Worm (Caenorhabditis elegans) whole organism, young adult: ENCODE measurements around the gene W08E12.4.

ENCODE experiments used
- cebp-1 ChIP-seq, 2 experiments: fragments of 200-800 bp in 1 of 2; sonication (Bioruptor generic) in 1 of 2; sonication (generic microtip) in 1 of 2; IDR thresholded peaks in 1 of 2; optimal IDR thresholded peaks in 1 of 2; 2 replicates each; pipeline versions ENCODE4 v1.3.6 to Lab custom; 2017 to 2022; ENCODE audit warnings: missing compliant biosample characterization in 2 of 2, missing genetic modification characterization in 2 of 2, mild to moderate bottlenecking in 1 of 2, missing genetic modification reagents in 1 of 2, moderate library complexity in 1 of 2
- cebp-2 ChIP-seq: fragments of 200-800 bp; sonication (Bioruptor generic); IDR thresholded peaks from 2 replicates; pipeline ENCODE4 v1.3.6; 2022; ENCODE audit warnings: missing genetic modification characterization, missing compliant biosample characterization
- chd-7 ChIP-seq: sonication (generic microtip); optimal IDR thresholded peaks from 2 replicates; lab custom pipeline; 2016; ENCODE audit warnings: mild to moderate bottlenecking, missing genetic modification characterization, moderate library complexity, missing compliant biosample characterization
- hmg-20 ChIP-seq: fragments of 200-800 bp; sonication (Bioruptor generic); IDR thresholded peaks from 2 replicates; pipeline ENCODE4 v1.3.6; 2022; ENCODE audit warnings: missing genetic modification reagents, missing genetic modification characterization, missing compliant biosample characterization
- lin-40 ChIP-seq: sonication (generic microtip); optimal IDR thresholded peaks from 2 replicates; lab custom pipeline; 2016; ENCODE audit warnings: missing genetic modification characterization, mild to moderate bottlenecking, missing compliant biosample characterization, missing genotype, missing genetic modification reagents
- nfyb-1 ChIP-seq: fragments of 200-800 bp; sonication (Bioruptor generic); IDR thresholded peaks from 2 replicates; pipeline ENCODE4 v1.3.6; 2022; ENCODE audit warnings: missing genetic modification reagents, missing genetic modification characterization, missing compliant biosample characterization
- nhr-90 ChIP-seq: sonication (generic microtip); optimal IDR thresholded peaks from 2 replicates; lab custom pipeline; 2016; ENCODE audit warnings: missing genotype, mild to moderate bottlenecking, missing genetic modification characterization, missing compliant biosample characterization
- snpc-4 ChIP-seq, 5 experiments: fragments of 150-350 bp in 1 of 5; sonication (generic microtip) in 4 of 5; optimal IDR thresholded peaks; 2 replicates each; lab custom pipeline; 2014 to 2018; ENCODE audit warnings: missing genetic modification characterization in 5 of 5, missing biosample characterization in 3 of 5, antibody characterized with exemption in 2 of 5, mild to moderate bottlenecking in 2 of 5, missing compliant biosample characterization in 2 of 5, missing genotype in 2 of 5, moderate library complexity in 2 of 5, missing genetic modification reagents in 1 of 5
- ztf-28 ChIP-seq: fragments of 200-800 bp; sonication (Bioruptor generic); IDR thresholded peaks from 2 replicates; pipeline ENCODE4 v1.3.6; 2022; ENCODE audit warnings: missing genetic modification reagents, missing genetic modification characterization, missing compliant biosample characterization

- TF ChIP-seq chd-7 (no peak), snpc-4 (GFP tag; optimal IDR thresholded peaks at IDR 0.05; lab: Kevin White, UChicago) (no peak), snpc-4 (tag; optimal IDR thresholded peaks at IDR 0.05; lab: Kevin White, UChicago) (no peak), cebp-1 (GFP tag; IDR thresholded peaks at IDR 0.05; lab: Robert Waterston, UW) (no peak), cebp-1 (tag; optimal IDR thresholded peaks at IDR 0.05; lab: Kevin White, UChicago) (no peak), ztf-28 (GFP tag; lab: Robert Waterston, UW) (no peak), nhr-90 (tag; lab: Kevin White, UChicago) (no peak), cebp-2 (GFP tag; lab: Robert Waterston, UW) (no peak), lin-40 (tag; lab: Kevin White, UChicago) (no peak), nfyb-1 (GFP tag; lab: Robert Waterston, UW) (no peak), hmg-20 (GFP tag; lab: Robert Waterston, UW) (no peak)
Observed at ce11 chrIV:3299229-3299628, 2.9 kb upstream of the W08E12.4 start.
